Fruit fly (Drosophila melanogaster) whole organism, embryonic: ENCODE data around the gene MsrA.

Experiments
- Ada2b ChIP-seq: fragments of 200-800 bp; sonication (Bioruptor generic); IDR thresholded peaks from 2 replicates; pipeline ENCODE4 v1.3.6; 2022; ENCODE audit warnings: missing biosample characterization, missing genetic modification characterization
- Atf6 ChIP-seq: fragments of 200-800 bp; sonication (Bioruptor generic); IDR thresholded peaks from 2 replicates; pipeline ENCODE4 v1.3.6; 2022; ENCODE audit warnings: missing biosample characterization, missing genetic modification characterization
- CG10209 ChIP-seq: fragments of 200-800 bp; sonication (Bioruptor generic); optimal IDR thresholded peaks from 3 replicates; lab custom pipeline; 2017; ENCODE audit warnings: missing biosample characterization, mild to moderate bottlenecking, missing genetic modification characterization, missing genetic modification reagents
- CG10267 ChIP-seq: fragments of 200-800 bp; sonication (Bioruptor generic); optimal IDR thresholded peaks from 2 replicates; lab custom pipeline; 2018; ENCODE audit warnings: missing biosample characterization, mild to moderate bottlenecking, missing genetic modification characterization, moderate library complexity
- CG10366 ChIP-seq: fragments of 200-800 bp; sonication (Bioruptor generic); IDR thresholded peaks from 2 replicates; pipeline ENCODE4 v1.3.6; 2022; ENCODE audit warnings: missing biosample characterization, missing genetic modification characterization
- CG10462 ChIP-seq: fragments of 200-800 bp; sonication (Bioruptor generic); optimal IDR thresholded peaks from 2 replicates; lab custom pipeline; 2016; ENCODE audit warnings: missing biosample characterization, missing genetic modification characterization
- CG11695 ChIP-seq: fragments of 200-800 bp; sonication (Bioruptor generic); IDR thresholded peaks from 3 replicates; pipeline ENCODE4 v1.3.6; 2022; ENCODE audit warnings: missing biosample characterization, missing genetic modification characterization
- CG13287 ChIP-seq: fragments of 200-800 bp; sonication (Bioruptor generic); IDR thresholded peaks from 2 replicates; pipeline ENCODE4 v1.3.6; 2022; ENCODE audit warnings: missing biosample characterization, missing genetic modification characterization; ENCODE audit not compliant: partially characterized antibody
- CG17385 ChIP-seq: fragments of 200-800 bp; sonication (Bioruptor generic); optimal IDR thresholded peaks from 3 replicates; lab custom pipeline; 2018; ENCODE audit warnings: missing biosample characterization, mild to moderate bottlenecking, missing genetic modification characterization
- CG18262 ChIP-seq: fragments of 200-800 bp; optimal IDR thresholded peaks from 3 replicates; lab custom pipeline; 2019; ENCODE audit warnings: missing biosample characterization, mild to moderate bottlenecking, missing genetic modification characterization, moderate library complexity
- CG2199 ChIP-seq: fragments of 200-800 bp; sonication (Bioruptor generic); IDR thresholded peaks from 3 replicates; pipeline ENCODE4 v1.3.6; 2022; ENCODE audit warnings: missing biosample characterization, missing genetic modification characterization
- CG2712 ChIP-seq: fragments of 200-800 bp; optimal IDR thresholded peaks from 3 replicates; lab custom pipeline; 2019; ENCODE audit warnings: missing biosample characterization, mild to moderate bottlenecking, missing genetic modification characterization, moderate library complexity
- CG33557 ChIP-seq: fragments of 200-800 bp; sonication (Bioruptor generic); optimal IDR thresholded peaks from 2 replicates; lab custom pipeline; 2019; ENCODE audit warnings: missing biosample characterization, mild to moderate bottlenecking, missing genetic modification characterization, moderate library complexity
- CG3407 ChIP-seq: fragments of 200-800 bp; sonication (Bioruptor generic); optimal IDR thresholded peaks from 2 replicates; lab custom pipeline; 2018; ENCODE audit warnings: missing biosample characterization, mild to moderate bottlenecking, missing genetic modification characterization
- CG4282 ChIP-seq: fragments of 200-800 bp; sonication (Bioruptor generic); optimal IDR thresholded peaks from 2 replicates; lab custom pipeline; 2016; ENCODE audit warnings: missing biosample characterization, missing genetic modification characterization
- CG7372 ChIP-seq: fragments of 200-800 bp; sonication (Bioruptor generic); IDR thresholded peaks from 2 replicates; pipeline ENCODE4 v1.3.6; 2022; ENCODE audit warnings: missing biosample characterization, missing genetic modification characterization
- CG9437 ChIP-seq: fragments of 200-800 bp; sonication (Bioruptor generic); optimal IDR thresholded peaks from 2 replicates; lab custom pipeline; 2018; ENCODE audit warnings: missing biosample characterization, mild to moderate bottlenecking, missing genetic modification characterization
- Elba2 ChIP-seq: fragments of 200-800 bp; sonication (Bioruptor generic); optimal IDR thresholded peaks from 3 replicates; lab custom pipeline; 2016; ENCODE audit warnings: missing biosample characterization, missing genetic modification characterization
- Ets65A ChIP-seq: fragments of 200-800 bp; sonication (Bioruptor generic); peaks from one replicate; lab custom pipeline; 2016; ENCODE audit warnings: missing biosample characterization, missing genetic modification characterization
- HLH3B ChIP-seq: fragments of 200-800 bp; sonication (Bioruptor generic); IDR thresholded peaks from 2 replicates; pipeline ENCODE4 v1.3.6; 2022; ENCODE audit warnings: missing biosample characterization, missing genetic modification characterization
- Hey ChIP-seq: fragments of 200-800 bp; sonication (Bioruptor generic); optimal IDR thresholded peaks from 3 replicates; lab custom pipeline; 2018; ENCODE audit warnings: missing biosample characterization, mild to moderate bottlenecking, missing genetic modification characterization
- Kr ChIP-seq: fragments of 200-800 bp; sonication (Bioruptor generic); optimal IDR thresholded peaks from 2 replicates; lab custom pipeline; 2017; ENCODE audit warnings: missing biosample characterization, mild to moderate bottlenecking, missing genetic modification characterization
- MBD-R2 ChIP-seq: fragments of 200-800 bp; sonication (Bioruptor generic); IDR thresholded peaks from 2 replicates; pipeline ENCODE4 v1.3.6; 2022; ENCODE audit warnings: missing biosample characterization, missing genetic modification characterization
- Meics ChIP-seq: fragments of 200-800 bp; sonication (Bioruptor generic); optimal IDR thresholded peaks from 2 replicates; lab custom pipeline; 2017; ENCODE audit warnings: missing biosample characterization, mild to moderate bottlenecking, missing genetic modification characterization
- Mes4 ChIP-seq: fragments of 200-800 bp; sonication (Bioruptor generic); optimal IDR thresholded peaks from 2 replicates; lab custom pipeline; 2016; ENCODE audit warnings: missing biosample characterization, missing genetic modification characterization
- Optix ChIP-seq: fragments of 200-800 bp; sonication (Bioruptor generic); IDR thresholded peaks from 3 replicates; pipeline ENCODE4 v1.3.6; 2022; ENCODE audit warnings: missing biosample characterization, missing genetic modification characterization
- Ssrp ChIP-seq: fragments of 200-800 bp; sonication (Bioruptor generic); optimal IDR thresholded peaks from 2 replicates; lab custom pipeline; 2018; ENCODE audit warnings: missing biosample characterization, mild to moderate bottlenecking, missing genetic modification characterization, moderate library complexity
- al ChIP-seq: fragments of 200-800 bp; sonication (Bioruptor generic); IDR thresholded peaks from 2 replicates; pipeline ENCODE4 v1.3.6; 2022; ENCODE audit warnings: missing biosample characterization, missing genetic modification characterization
- chif ChIP-seq, 2 experiments: fragments of 200-800 bp; sonication (Bioruptor generic); optimal IDR thresholded peaks; 3 replicates each; lab custom pipeline; 2016; ENCODE audit warnings: missing biosample characterization in 2 of 2, missing genetic modification characterization in 2 of 2
- en ChIP-seq: fragments of 200-800 bp; sonication (Bioruptor generic); optimal IDR thresholded peaks from 2 replicates; lab custom pipeline; 2016; ENCODE audit warnings: missing biosample characterization, missing genetic modification characterization
- esg ChIP-seq: fragments of 200-800 bp; sonication (Bioruptor generic); conservative IDR thresholded peaks from 2 replicates; pipeline ENCODE4 v1.3.6; 2022; ENCODE audit warnings: missing biosample characterization, missing genetic modification characterization
- ftz-f1 ChIP-seq: fragments of 200-800 bp; sonication (Bioruptor generic); optimal IDR thresholded peaks from 2 replicates; lab custom pipeline; 2016; ENCODE audit warnings: missing biosample characterization, missing genetic modification characterization
- gce ChIP-seq: fragments of 200-800 bp; sonication (Bioruptor generic); IDR thresholded peaks from 3 replicates; pipeline ENCODE4 v1.3.6; 2022; ENCODE audit warnings: missing biosample characterization, missing genetic modification characterization
- gcm ChIP-seq: fragments of 200-800 bp; sonication (Bioruptor generic); optimal IDR thresholded peaks from 2 replicates; lab custom pipeline; 2019; ENCODE audit warnings: missing biosample characterization, mild to moderate bottlenecking, missing genetic modification characterization, moderate library complexity
- hth ChIP-seq: fragments of >200 bp; optimal IDR thresholded peaks from 2 replicates; lab custom pipeline; 2017; ENCODE audit warnings: inconsistent platforms
- kay ChIP-seq: fragments of 200-800 bp; sonication (Bioruptor generic); optimal IDR thresholded peaks from 2 replicates; lab custom pipeline; 2016; ENCODE audit warnings: missing biosample characterization, missing genetic modification characterization
- lola ChIP-seq, 3 experiments: fragments of >200 bp in 2 of 3; fragments of 200-800 bp in 1 of 3; sonication (Bioruptor generic) in 1 of 3; optimal IDR thresholded peaks; 2 replicates each; lab custom pipeline; 2017 to 2019; ENCODE audit warnings: missing biosample characterization in 3 of 3, missing genetic modification characterization in 3 of 3, mild to moderate bottlenecking in 1 of 3, moderate library complexity in 1 of 3
- mirr ChIP-seq: fragments of 200-800 bp; sonication (Bioruptor generic); optimal IDR thresholded peaks from 3 replicates; lab custom pipeline; 2018; ENCODE audit warnings: missing biosample characterization, mild to moderate bottlenecking, missing genetic modification characterization
- peb ChIP-seq: fragments of 200-800 bp; sonication (Bioruptor generic); IDR thresholded peaks from 2 replicates; pipeline ENCODE4 v1.3.6; 2022; ENCODE audit warnings: missing biosample characterization, missing genetic modification characterization
- pho ChIP-seq: fragments of 200-800 bp; sonication (Bioruptor generic); optimal IDR thresholded peaks from 2 replicates; lab custom pipeline; 2016; ENCODE audit warnings: missing biosample characterization, missing genetic modification characterization
- phol ChIP-seq: fragments of 200-800 bp; sonication (Bioruptor generic); optimal IDR thresholded peaks from 3 replicates; lab custom pipeline; 2018; ENCODE audit warnings: missing biosample characterization, mild to moderate bottlenecking, missing genetic modification characterization, moderate library complexity
- sc ChIP-seq, 3 experiments: fragments of >200 bp in 2 of 3; fragments of 200-800 bp in 1 of 3; sonication (Bioruptor generic) in 1 of 3; optimal IDR thresholded peaks; 2 replicates in 2 of 3; 3 replicates in 1 of 3; lab custom pipeline; 2017; ENCODE audit warnings: mild to moderate bottlenecking in 1 of 3, missing biosample characterization in 1 of 3, missing genetic modification characterization in 1 of 3, missing genetic modification reagents in 1 of 3
- sens ChIP-seq: fragments of 200-800 bp; sonication (Bioruptor generic); peaks from one replicate; lab custom pipeline; 2016; ENCODE audit warnings: missing biosample characterization, missing genetic modification characterization
- shn ChIP-seq: fragments of 200-800 bp; sonication (Bioruptor generic); optimal IDR thresholded peaks from 3 replicates; lab custom pipeline; 2016; ENCODE audit warnings: missing biosample characterization, missing genetic modification characterization
- sr ChIP-seq: fragments of 200-800 bp; sonication (Bioruptor generic); IDR thresholded peaks from 3 replicates; pipeline ENCODE4 v1.3.6; 2022; ENCODE audit warnings: missing biosample characterization, missing genetic modification characterization
- tio ChIP-seq: fragments of 200-800 bp; sonication (Bioruptor generic); optimal IDR thresholded peaks from 2 replicates; lab custom pipeline; 2017; ENCODE audit warnings: missing biosample characterization, missing genetic modification characterization, inconsistent platforms
- vfl ChIP-seq: fragments of 200-800 bp; sonication (Bioruptor generic); optimal IDR thresholded peaks from 2 replicates; lab custom pipeline; 2016; ENCODE audit warnings: missing biosample characterization, missing genetic modification characterization
- zfh2 ChIP-seq: fragments of 200-800 bp; sonication (Bioruptor generic); optimal IDR thresholded peaks from 2 replicates; lab custom pipeline; 2016; ENCODE audit warnings: missing biosample characterization, missing genetic modification characterization

MsrA gene

dm6 chr3L:15534274-15535227 lies 23.7 kb downstream of the MsrA start (continued):
- TF ChIP-seq CG10209 (GFP tag; lab: Kevin White, UChicago), result peak; percentile 76
- peak; percentile 46 for TF ChIP-seq Mes4 (GFP tag; lab: Kevin White, UChicago)
- TF ChIP-seq lola (GFP tag; optimal IDR thresholded peaks at IDR 0.05; lab: Kevin White, UChicago), result peak in 1 of 3 experiments; percentile 83
- TF ChIP-seq pho (GFP tag; lab: Kevin White, UChicago), result peak; percentile 73
- TF ChIP-seq Ssrp, result peak; percentile 65
- peak; percentile 48 for TF ChIP-seq shn (GFP tag; lab: Kevin White, UChicago)
- TF ChIP-seq gcm (GFP tag; lab: Kevin White, UChicago), result peak; percentile 53
- TF ChIP-seq CG3407 (GFP tag; lab: Kevin White, UChicago), result peak; percentile 38
- no peak for TF ChIP-seq mirr (GFP tag; lab: Kevin White, UChicago)
- peak; percentile 44; the same call in 1 of the 2 replicates for TF ChIP-seq CG7372 (GFP tag; lab: Robert Waterston, UW)
- peak; percentile 67 for TF ChIP-seq Meics (GFP tag; lab: Kevin White, UChicago)
- TF ChIP-seq al, result no peak
- no peak for TF ChIP-seq hth (lab: Kevin White, UChicago)
- TF ChIP-seq Ada2b (GFP tag; lab: Robert Waterston, UW), result peak; percentile 7; the same call in 1 of the 2 replicates
- TF ChIP-seq CG13287 (GFP tag; lab: Robert Waterston, UW), result no peak
- peak; percentile 82 for TF ChIP-seq tio (GFP tag; lab: Kevin White, UChicago)
- TF ChIP-seq Ets65A (GFP tag; lab: Kevin White, UChicago), result peak; percentile 93
- TF ChIP-seq CG18262 (tag; lab: Kevin White, UChicago), result peak; percentile 85
- TF ChIP-seq CG9437 (GFP tag; lab: Kevin White, UChicago), result peak; percentile 83
- no peak for TF ChIP-seq peb (GFP tag; lab: Robert Waterston, UW)
- TF ChIP-seq MBD-R2 (GFP tag; lab: Robert Waterston, UW), result no peak
- TF ChIP-seq Optix (GFP tag; lab: Robert Waterston, UW), result no peak
- peak; percentile 43 to 64 for TF ChIP-seq chif (GFP tag; optimal IDR thresholded peaks at IDR 0.05; lab: Kevin White, UChicago)
- no peak for TF ChIP-seq gce (GFP tag; lab: Robert Waterston, UW)
- TF ChIP-seq kay (GFP tag; lab: Kevin White, UChicago), result peak; percentile 17
- TF ChIP-seq vfl (GFP tag; lab: Kevin White, UChicago), result peak; percentile 23
- TF ChIP-seq Atf6 (GFP tag; lab: Robert Waterston, UW), result peak; percentile 15; the same call in 1 of the 2 replicates
- TF ChIP-seq CG10366, result peak; percentile 51
- peak; percentile 94 for TF ChIP-seq sens
- TF ChIP-seq CG17385 (GFP tag; lab: Kevin White, UChicago), result peak; percentile 75
- TF ChIP-seq CG2199 (GFP tag; lab: Robert Waterston, UW), result peak; percentile 10; the same call in 1 of the 3 replicates
- TF ChIP-seq phol (tag; lab: Kevin White, UChicago), result peak; percentile 66
- TF ChIP-seq esg (GFP tag; lab: Robert Waterston, UW), result peak; percentile 20; the same call in 1 of the 2 replicates
- TF ChIP-seq CG2712 (tag; lab: Kevin White, UChicago), result peak; percentile 63
- peak; percentile 18 for TF ChIP-seq en (GFP tag; lab: Kevin White, UChicago)
- no peak for TF ChIP-seq ftz-f1
- TF ChIP-seq zfh2 (GFP tag; lab: Kevin White, UChicago), result peak; percentile 59
- peak; percentile 49 for TF ChIP-seq CG10462 (GFP tag; lab: Kevin White, UChicago)
- peak; percentile 17; the same call in 1 of the 3 replicates for TF ChIP-seq CG11695
- TF ChIP-seq sr, result no peak
- no peak for TF ChIP-seq sc (optimal IDR thresholded peaks at IDR 0.05; lab: Kevin White, UChicago)
- peak; percentile 39 for TF ChIP-seq sc (GFP tag; optimal IDR thresholded peaks at IDR 0.05; lab: Kevin White, UChicago)
- no peak for TF ChIP-seq Hey (tag; lab: Kevin White, UChicago)
- peak; percentile 41; the same call in 1 of the 2 replicates for TF ChIP-seq HLH3B (GFP tag; lab: Robert Waterston, UW)
- no peak for TF ChIP-seq Kr (GFP tag; lab: Kevin White, UChicago)
- peak; percentile 52 for TF ChIP-seq CG33557
- TF ChIP-seq Elba2 (GFP tag; lab: Kevin White, UChicago), result no peak
- no peak for TF ChIP-seq CG4282 (GFP tag; lab: Kevin White, UChicago)
- peak; percentile 54 for TF ChIP-seq CG10267 (tag; lab: Kevin White, UChicago)
